Fruit fly (Drosophila melanogaster): ENCODE measurements around the gene Ziz.

The Ziz gene

DNA sequence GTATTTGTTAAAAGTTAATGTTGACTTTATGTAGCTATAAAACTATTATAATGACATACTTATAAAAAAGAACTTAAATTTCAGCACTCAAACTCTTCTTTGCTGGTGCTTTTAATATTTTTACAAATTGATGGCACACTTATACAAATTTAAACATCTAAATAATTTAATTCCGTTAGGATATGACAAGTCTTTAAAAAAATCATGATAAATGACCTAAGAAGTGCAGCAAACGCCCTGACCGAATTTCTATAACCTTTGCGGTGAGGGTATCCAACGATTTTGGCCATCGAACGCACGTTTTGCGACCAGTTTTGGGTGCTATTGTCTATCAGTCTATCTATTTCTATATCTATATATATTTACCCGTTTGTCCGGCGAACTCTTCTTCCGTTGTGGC lies 53.2 kb downstream of the Ziz start (continued):
- TF ChIP-seq CG12769 (tag; optimal IDR thresholded peaks at IDR 0.05), result no peak
- no peak for TF ChIP-seq CG7745 (tag; optimal IDR thresholded peaks at IDR 0.05)
- TF ChIP-seq danr (GFP tag; IDR thresholded peaks at IDR 0.05), result no peak
- TF ChIP-seq CG3838 (GFP tag; optimal IDR thresholded peaks at IDR 0.05), result no peak
- 0 out of 2 replicates have a peak, but pooled peaks have one; percentile 14 for TF ChIP-seq CG32772 (GFP tag; IDR thresholded peaks at IDR 0.05)
- no peak for TF ChIP-seq ato (GFP tag; IDR thresholded peaks at IDR 0.05; ENCODE audit: partially characterized antibody)
- no peak for TF ChIP-seq chif (GFP tag; optimal IDR thresholded peaks at IDR 0.05)
- TF ChIP-seq Myb (GFP tag; optimal IDR thresholded peaks at IDR 0.05), result no peak
- TF ChIP-seq Scr (GFP tag; IDR thresholded peaks at IDR 0.05; ENCODE audit: partially characterized antibody), result no peak
- TF ChIP-seq CG11723 (GFP tag; optimal IDR thresholded peaks at IDR 0.05), result no peak
- no peak for TF ChIP-seq chn (GFP tag; optimal IDR thresholded peaks at IDR 0.05)
- no peak for TF ChIP-seq Atf-2 (GFP tag; optimal IDR thresholded peaks at IDR 0.05)
- TF ChIP-seq CG2120 (GFP tag; optimal IDR thresholded peaks at IDR 0.05), result peak; percentile 69
- TF ChIP-seq CG14965 (GFP tag; optimal IDR thresholded peaks at IDR 0.05; ENCODE audit: borderline replicate concordance), result no peak
- TF ChIP-seq bab2 (GFP tag; optimal IDR thresholded peaks at IDR 0.05), result no peak
- TF ChIP-seq HHEX (GFP tag; optimal IDR thresholded peaks at IDR 0.05), result no peak
- TF ChIP-seq Usf (GFP tag; optimal IDR thresholded peaks at IDR 0.05), result no peak
- TF ChIP-seq CG9797 (GFP tag; optimal IDR thresholded peaks at IDR 0.05), result no peak
- peak; percentile 75 for TF ChIP-seq CG32532 (GFP tag; IDR thresholded peaks at IDR 0.05)
- TF ChIP-seq CG2129 (GFP tag; IDR thresholded peaks at IDR 0.05; ENCODE audit: partially characterized antibody), result no peak
- TF ChIP-seq Aef1 (GFP tag; IDR thresholded peaks at IDR 0.05), result no peak; the same call in 2 of the 3 replicates
- no peak for TF ChIP-seq nerfin-2 (GFP tag; IDR thresholded peaks at IDR 0.05; ENCODE audit: partially characterized antibody)
- TF ChIP-seq CG10321 (GFP tag; IDR thresholded peaks at IDR 0.05), result no peak
- no peak for TF ChIP-seq CG14710 (tag; optimal IDR thresholded peaks at IDR 0.05)
- no peak for TF ChIP-seq zen2 (GFP tag; IDR thresholded peaks at IDR 0.05; ENCODE audit: partially characterized antibody)
- no peak for TF ChIP-seq eve (GFP tag; optimal IDR thresholded peaks at IDR 0.05)
- TF ChIP-seq Ets65A (GFP tag), result peak; percentile 84
- TF ChIP-seq CG1233 (GFP tag; optimal IDR thresholded peaks at IDR 0.05), result no peak
- TF ChIP-seq Doc3 (GFP tag; IDR thresholded peaks at IDR 0.05; ENCODE audit: partially characterized antibody), result no peak
- TF ChIP-seq D19B (GFP tag; optimal IDR thresholded peaks at IDR 0.05), result peak; percentile 29
- TF ChIP-seq cas (GFP tag; IDR thresholded peaks at IDR 0.05), result no peak
- TF ChIP-seq Opbp (GFP tag; IDR thresholded peaks at IDR 0.05; ENCODE audit: partially characterized antibody), result no peak
- TF ChIP-seq CG11560 (tag; IDR thresholded peaks at IDR 0.05), result no peak
- TF ChIP-seq Hr78 (GFP tag; optimal IDR thresholded peaks at IDR 0.05), result no peak
- no peak for TF ChIP-seq ssp (GFP tag; IDR thresholded peaks at IDR 0.05)
- no peak for TF ChIP-seq CG30020 (tag; optimal IDR thresholded peaks at IDR 0.05)
- TF ChIP-seq Fer3 (tag; optimal IDR thresholded peaks at IDR 0.05), result peak; percentile 37
- TF ChIP-seq CG6254 (GFP tag; optimal IDR thresholded peaks at IDR 0.05), result no peak
- TF ChIP-seq unpg (GFP tag; optimal IDR thresholded peaks at IDR 0.05), result peak; percentile 30
- no peak for TF ChIP-seq bigmax (GFP tag; optimal IDR thresholded peaks at IDR 0.05)
- no peak for TF ChIP-seq sc (optimal IDR thresholded peaks at IDR 0.05)
- no peak for TF ChIP-seq sc (GFP tag; optimal IDR thresholded peaks at IDR 0.05)
- TF ChIP-seq CG3163 (GFP tag; optimal IDR thresholded peaks at IDR 0.05), result no peak
- TF ChIP-seq otp (GFP tag; IDR thresholded peaks at IDR 0.05), result no peak
- peak; percentile 25 for TF ChIP-seq CG12659 (GFP tag; optimal IDR thresholded peaks at IDR 0.05)
- peak; percentile 42 for TF ChIP-seq CG3847 (GFP tag; IDR thresholded peaks at IDR 0.05)
- peak in 1 of 2 experiments; percentile 46 for TF ChIP-seq Hr51 (GFP tag; optimal IDR thresholded peaks at IDR 0.05)
- no peak for TF ChIP-seq wdn (GFP tag; IDR thresholded peaks at IDR 0.05)
- no peak for TF ChIP-seq CG3065 (GFP tag; optimal IDR thresholded peaks at IDR 0.05)
- TF ChIP-seq CG2678 (tag; optimal IDR thresholded peaks at IDR 0.05), result no peak
- TF ChIP-seq CG4854 (GFP tag; optimal IDR thresholded peaks at IDR 0.05), result no peak

Data from whole organism, embryonic.